Fruit fly (Drosophila melanogaster): ENCODE results near the gene CG13609.
A peak's percentile ranks its signal among the peaks of the same experiment; 100 is the strongest.

Gene CG13609

dm6 chr3R:24226744-24227143 is at the start of gene CG13609, which contains the start of gene Spps:
Gene CG13609, plus strand, starts transcription at chr3R:24227023.
Gene Spps, minus strand, starts transcription at chr3R:24226934.
- TF ChIP-seq CG8119 (GFP tag; IDR thresholded peaks at IDR 0.05) (no peak; the same call in 2 of the 3 replicates), Hr4 (GFP tag; optimal IDR thresholded peaks at IDR 0.05) (no peak), CG8632 (GFP tag; optimal IDR thresholded peaks at IDR 0.05) (no peak), CG6163 (GFP tag; IDR thresholded peaks at IDR 0.05) (no peak), Hr39 (GFP tag; optimal IDR thresholded peaks at IDR 0.05) (no peak), Smox (GFP tag; optimal IDR thresholded peaks at IDR 0.05) (no peak), CG11294 (GFP tag; IDR thresholded peaks at IDR 0.05) (no peak), ss (GFP tag; optimal IDR thresholded peaks at IDR 0.05) (no peak), CG10669 (GFP tag; optimal IDR thresholded peaks at IDR 0.05) (no peak), CG6276 (GFP tag; optimal IDR thresholded peaks at IDR 0.05) (no peak), Hr38 (GFP tag; optimal IDR thresholded peaks at IDR 0.05) (no peak), CG15336 (GFP tag; IDR thresholded peaks at IDR 0.05) (no peak), Ets96B (tag; optimal IDR thresholded peaks at IDR 0.05) (no peak), lz (GFP tag; optimal IDR thresholded peaks at IDR 0.05) (no peak), fd59A (GFP tag; optimal IDR thresholded peaks at IDR 0.05) (no peak), CG16779 (tag; optimal IDR thresholded peaks at IDR 0.05) (no peak), CG3919 (GFP tag; optimal IDR thresholded peaks at IDR 0.05) (peak; percentile 3), Sox15 (GFP tag; optimal IDR thresholded peaks at IDR 0.05) (no peak), svp (GFP tag) (no peak), Eip75B (GFP tag; optimal IDR thresholded peaks at IDR 0.05) (no peak), CG6792 (GFP tag; optimal IDR thresholded peaks at IDR 0.05) (no peak), CG32006 (GFP tag; optimal IDR thresholded peaks at IDR 0.05) (no peak), acj6 (GFP tag; optimal IDR thresholded peaks at IDR 0.05) (no peak), dsx (GFP tag; optimal IDR thresholded peaks at IDR 0.05; ENCODE audit: poor library complexity, severe bottlenecking) (no peak), CG31627 (GFP tag; optimal IDR thresholded peaks at IDR 0.05) (no peak), OdsH (GFP tag; optimal IDR thresholded peaks at IDR 0.05) (no peak), CG1621 (tag; optimal IDR thresholded peaks at IDR 0.05) (no peak), fd85E (GFP tag; optimal IDR thresholded peaks at IDR 0.05) (no peak), fkh (GFP tag; optimal IDR thresholded peaks at IDR 0.05) (peak; percentile 56), Met (GFP tag; optimal IDR thresholded peaks at IDR 0.05) (no peak), esn (GFP tag; optimal IDR thresholded peaks at IDR 0.05) (peak; percentile 17), salr (GFP tag; optimal IDR thresholded peaks at IDR 0.05) (no peak), eg (GFP tag; IDR thresholded peaks at IDR 0.05) (no peak), CG10631 (GFP tag; optimal IDR thresholded peaks at IDR 0.05) (no peak), vri (GFP tag; optimal IDR thresholded peaks at IDR 0.05) (no peak), CG3032 (tag; optimal IDR thresholded peaks at IDR 0.05) (no peak), CG6854 (GFP tag; optimal IDR thresholded peaks at IDR 0.05) (peak; percentile 5), Eip78C (GFP tag) (peak; percentile 58), CG4318 (GFP tag; optimal IDR thresholded peaks at IDR 0.05) (no peak), cyc (GFP tag; optimal IDR thresholded peaks at IDR 0.05) (no peak), pdm3 (GFP tag; optimal IDR thresholded peaks at IDR 0.05) (no peak), CG11902 (GFP tag; optimal IDR thresholded peaks at IDR 0.05) (no peak), CG6808 (GFP tag; optimal IDR thresholded peaks at IDR 0.05) (no peak), Lpt (GFP tag; optimal IDR thresholded peaks at IDR 0.05) (no peak), Sox102F (GFP tag; optimal IDR thresholded peaks at IDR 0.05) (no peak), Ets21C (GFP tag; optimal IDR thresholded peaks at IDR 0.05) (no peak), Gug (GFP tag; IDR thresholded peaks at IDR 0.05) (no peak), topi (GFP tag; optimal IDR thresholded peaks at IDR 0.05) (no peak), net (GFP tag; optimal IDR thresholded peaks at IDR 0.05) (no peak), CG7368 (GFP tag; optimal IDR thresholded peaks at IDR 0.05) (no peak), CG34406 (GFP tag; optimal IDR thresholded peaks at IDR 0.05) (no peak), Blimp-1 (GFP tag; optimal IDR thresholded peaks at IDR 0.05) (peak; percentile 98), CG9139 (GFP tag; optimal IDR thresholded peaks at IDR 0.05) (no peak)

All from whole organism, prepupa.